Fruit fly (Drosophila melanogaster) whole organism, embryonic: ENCODE data around the gene CG1998.
A peak's percentile ranks its signal among the peaks of the same experiment; 100 is the strongest.

Experiments
- Atf6 ChIP-seq: fragments of 200-800 bp; sonication (Bioruptor generic); IDR thresholded peaks from 2 replicates; pipeline ENCODE4 v1.3.6; 2022; ENCODE audit warnings: missing biosample characterization, missing genetic modification characterization
- Awh ChIP-seq: fragments of 200-800 bp; sonication (Bioruptor generic); IDR thresholded peaks from 2 replicates; pipeline ENCODE4, ENCODE4 v1.3.6; 2022; ENCODE audit warnings: missing biosample characterization, missing genetic modification characterization
- CG10209 ChIP-seq: fragments of 200-800 bp; sonication (Bioruptor generic); optimal IDR thresholded peaks from 3 replicates; lab custom pipeline; 2017; ENCODE audit warnings: missing biosample characterization, mild to moderate bottlenecking, missing genetic modification characterization, missing genetic modification reagents
- CG10366 ChIP-seq: fragments of 200-800 bp; sonication (Bioruptor generic); IDR thresholded peaks from 2 replicates; pipeline ENCODE4 v1.3.6; 2022; ENCODE audit warnings: missing biosample characterization, missing genetic modification characterization
- CG10543 ChIP-seq: fragments of 200-800 bp; sonication (Bioruptor generic); optimal IDR thresholded peaks from 3 replicates; lab custom pipeline; 2017; ENCODE audit warnings: missing biosample characterization, mild to moderate bottlenecking, missing genetic modification characterization, moderate library complexity
- CG11085 ChIP-seq: fragments of 200-800 bp; sonication (Bioruptor generic); IDR thresholded peaks from 2 replicates; pipeline ENCODE4 v1.3.6; 2022; ENCODE audit warnings: missing biosample characterization, missing genetic modification characterization
- CG11398 ChIP-seq: fragments of 200-800 bp; sonication (Bioruptor generic); optimal IDR thresholded peaks from 2 replicates; lab custom pipeline; 2016; ENCODE audit warnings: missing biosample characterization, missing genetic modification characterization
- CG11456 ChIP-seq: fragments of 200-800 bp; sonication (Bioruptor generic); IDR thresholded peaks from 3 replicates; pipeline ENCODE4 v1.3.6; 2022; ENCODE audit warnings: missing biosample characterization, missing genetic modification characterization
- CG11560 ChIP-seq: fragments of 200-800 bp; sonication (Bioruptor generic); IDR thresholded peaks from 3 replicates; pipeline ENCODE4 v1.3.6; 2022; ENCODE audit warnings: missing biosample characterization, missing genetic modification characterization
- CG11696 ChIP-seq: fragments of 200-800 bp; sonication (Bioruptor generic); IDR thresholded peaks from 2 replicates; pipeline ENCODE4 v1.3.6; 2022; ENCODE audit warnings: missing biosample characterization, missing genetic modification characterization
- CG14710 ChIP-seq: fragments of 200-800 bp; sonication (Bioruptor generic); optimal IDR thresholded peaks from 3 replicates; lab custom pipeline; 2019; ENCODE audit warnings: missing biosample characterization, mild to moderate bottlenecking, missing genetic modification characterization, moderate library complexity
- CG15514 ChIP-seq: fragments of 200-800 bp; sonication (Bioruptor generic); optimal IDR thresholded peaks from 3 replicates; lab custom pipeline; 2017; ENCODE audit warnings: missing biosample characterization, missing genetic modification characterization, mild to moderate bottlenecking, moderate library complexity, missing genetic modification reagents
- CG17568 ChIP-seq: fragments of 200-800 bp; sonication (Bioruptor generic); optimal IDR thresholded peaks from 2 replicates; lab custom pipeline; 2018; ENCODE audit warnings: missing biosample characterization, mild to moderate bottlenecking, missing genetic modification characterization, moderate library complexity
- CG1832 ChIP-seq: fragments of 200-800 bp; sonication (Bioruptor generic); optimal IDR thresholded peaks from 2 replicates; lab custom pipeline; 2017; ENCODE audit warnings: missing biosample characterization, mild to moderate bottlenecking, missing genetic modification characterization, inconsistent platforms
- CG30431 ChIP-seq: fragments of 200-800 bp; sonication (Bioruptor generic); optimal IDR thresholded peaks from 2 replicates; lab custom pipeline; 2017; ENCODE audit warnings: missing biosample characterization, missing genetic modification characterization
- CG34224 ChIP-seq: fragments of 200-800 bp; sonication (Bioruptor generic); IDR thresholded peaks from 3 replicates; pipeline ENCODE4 v1.3.6; 2022; ENCODE audit warnings: missing biosample characterization, missing genetic modification characterization; ENCODE audit not compliant: partially characterized antibody
- CG6254 ChIP-seq: fragments of 200-800 bp; sonication (Bioruptor generic); optimal IDR thresholded peaks from 3 replicates; lab custom pipeline; 2017; ENCODE audit warnings: mild to moderate bottlenecking, missing biosample characterization, missing genetic modification reagents, missing genetic modification characterization
- CG6689 ChIP-seq: fragments of 200-800 bp; sonication (Bioruptor generic); IDR thresholded peaks from 2 replicates; pipeline ENCODE4 v1.3.6; 2022; ENCODE audit warnings: missing biosample characterization, missing genetic modification characterization
- CG8765 ChIP-seq: fragments of 200-800 bp; sonication (Bioruptor generic); IDR thresholded peaks from 2 replicates; pipeline ENCODE4 v1.3.6; 2022; ENCODE audit warnings: missing biosample characterization, missing genetic modification characterization
- CG9437 ChIP-seq: fragments of 200-800 bp; sonication (Bioruptor generic); optimal IDR thresholded peaks from 2 replicates; lab custom pipeline; 2018; ENCODE audit warnings: missing biosample characterization, mild to moderate bottlenecking, missing genetic modification characterization
- CG9817 ChIP-seq: fragments of 200-800 bp; sonication (Bioruptor generic); optimal IDR thresholded peaks from 2 replicates; lab custom pipeline; 2018; ENCODE audit warnings: missing biosample characterization, mild to moderate bottlenecking, missing genetic modification characterization, moderate library complexity
- CTCF ChIP-seq: fragments of 200-800 bp; sonication (Bioruptor generic); optimal IDR thresholded peaks from 2 replicates; lab custom pipeline; 2017; ENCODE audit warnings: missing biosample characterization, mild to moderate bottlenecking, missing genetic modification characterization, moderate library complexity
- Dll ChIP-seq: fragments of 200-800 bp; sonication (Bioruptor generic); IDR thresholded peaks from 4 replicates; pipeline ENCODE4 v1.3.6; 2022; ENCODE audit warnings: missing biosample characterization, missing genetic modification characterization; ENCODE audit not compliant: partially characterized antibody
- Dp ChIP-seq: fragments of 200-800 bp; sonication (Bioruptor generic); optimal IDR thresholded peaks from 2 replicates; lab custom pipeline; 2018; ENCODE audit warnings: missing biosample characterization, mild to moderate bottlenecking, missing genetic modification characterization, moderate library complexity
- Gsc ChIP-seq: fragments of 200-800 bp; sonication (Bioruptor generic); IDR thresholded peaks from 2 replicates; pipeline ENCODE4 v1.3.6; 2022; ENCODE audit warnings: missing biosample characterization, missing genetic modification characterization
- Lhr ChIP-seq: fragments of 200-800 bp; sonication (Bioruptor generic); optimal IDR thresholded peaks from 3 replicates; lab custom pipeline; 2017; ENCODE audit warnings: mild to moderate bottlenecking, missing biosample characterization, missing genetic modification reagents, missing genetic modification characterization
- PHDP ChIP-seq: fragments of 200-800 bp; sonication (Bioruptor generic); optimal IDR thresholded peaks from 3 replicates; lab custom pipeline; 2018; ENCODE audit warnings: missing biosample characterization, mild to moderate bottlenecking, missing genetic modification characterization, moderate library complexity
- Sox102F ChIP-seq: fragments of 200-800 bp; sonication (Bioruptor generic); optimal IDR thresholded peaks from 2 replicates; lab custom pipeline; 2018; ENCODE audit warnings: missing biosample characterization, mild to moderate bottlenecking, missing genetic modification characterization, moderate library complexity
- Sry-δ ChIP-seq: fragments of 200-800 bp; sonication (Bioruptor generic); optimal IDR thresholded peaks from 2 replicates; lab custom pipeline; 2016; ENCODE audit warnings: missing biosample characterization, missing genetic modification characterization
- Stat92E ChIP-seq, 3 experiments: fragments of >200 bp in 2 of 3; fragments of 200-800 bp in 1 of 3; sonication (Bioruptor generic) in 1 of 3; optimal IDR thresholded peaks; 2 replicates each; lab custom pipeline; 2017 to 2019; ENCODE audit warnings: missing biosample characterization in 3 of 3, missing genetic modification characterization in 3 of 3, mild to moderate bottlenecking in 1 of 3, moderate library complexity in 1 of 3
- abd-A ChIP-seq: fragments of 200-800 bp; sonication (Bioruptor generic); optimal IDR thresholded peaks from 3 replicates; lab custom pipeline; 2019; ENCODE audit warnings: missing biosample characterization, mild to moderate bottlenecking, missing genetic modification characterization, moderate library complexity
- ac ChIP-seq: fragments of 200-800 bp; sonication (Bioruptor generic); optimal IDR thresholded peaks from 3 replicates; lab custom pipeline; 2017; ENCODE audit warnings: missing biosample characterization, mild to moderate bottlenecking, missing genetic modification characterization
- ap ChIP-seq: fragments of 200-800 bp; sonication (Bioruptor generic); IDR thresholded peaks from 2 replicates; pipeline ENCODE4 v1.3.6; 2022; ENCODE audit warnings: missing biosample characterization, missing genetic modification characterization
- cas ChIP-seq: fragments of 200-800 bp; sonication (Bioruptor generic); IDR thresholded peaks from 2 replicates; pipeline ENCODE4 v1.3.6; 2022; ENCODE audit warnings: missing biosample characterization, missing genetic modification characterization
- cato ChIP-seq: fragments of 200-800 bp; sonication (Bioruptor generic); optimal IDR thresholded peaks from 2 replicates; lab custom pipeline; 2016; ENCODE audit warnings: missing biosample characterization, missing genetic modification characterization, borderline replicate concordance
- dati ChIP-seq: fragments of 200-800 bp; sonication (Bioruptor generic); IDR thresholded peaks from 2 replicates; pipeline ENCODE4 v1.3.6; 2022; ENCODE audit warnings: missing biosample characterization, missing genetic modification characterization
- dimm ChIP-seq: fragments of 200-800 bp; sonication (Bioruptor generic); IDR thresholded peaks from 2 replicates; pipeline ENCODE4 v1.3.6; 2022; ENCODE audit warnings: missing biosample characterization, missing genetic modification characterization
- dmrt99B ChIP-seq: fragments of 200-800 bp; sonication (Bioruptor generic); optimal IDR thresholded peaks from 2 replicates; lab custom pipeline; 2018; ENCODE audit warnings: missing biosample characterization, mild to moderate bottlenecking, missing genetic modification characterization, moderate library complexity
- grn ChIP-seq: fragments of 200-800 bp; sonication (Bioruptor generic); optimal IDR thresholded peaks from 3 replicates; lab custom pipeline; 2017; ENCODE audit warnings: missing biosample characterization, missing genetic modification characterization
- her ChIP-seq: fragments of 200-800 bp; sonication (Bioruptor generic); optimal IDR thresholded peaks from 2 replicates; lab custom pipeline; 2016; ENCODE audit warnings: missing biosample characterization, missing genetic modification characterization
- jigr1 ChIP-seq: fragments of 200-800 bp; sonication (Bioruptor generic); IDR thresholded peaks from 3 replicates; pipeline ENCODE4 v1.3.6; 2022; ENCODE audit warnings: missing biosample characterization, missing genetic modification characterization
- jing ChIP-seq: fragments of 200-800 bp; sonication (Bioruptor generic); optimal IDR thresholded peaks from 2 replicates; lab custom pipeline; 2018; ENCODE audit warnings: missing biosample characterization, mild to moderate bottlenecking, missing genetic modification characterization
- jumu ChIP-seq: fragments of 200-800 bp; sonication (Bioruptor generic); optimal IDR thresholded peaks from 3 replicates; lab custom pipeline; 2016; ENCODE audit warnings: missing biosample characterization, missing genetic modification characterization
- lmd ChIP-seq: fragments of 200-800 bp; sonication (Bioruptor generic); IDR thresholded peaks from 2 replicates; pipeline ENCODE4 v1.3.6; 2022; ENCODE audit warnings: missing biosample characterization, missing genetic modification characterization
- pfk ChIP-seq: fragments of 200-800 bp; sonication (Bioruptor generic); optimal IDR thresholded peaks from 2 replicates; lab custom pipeline; 2018; ENCODE audit warnings: missing biosample characterization, mild to moderate bottlenecking, missing genetic modification characterization, moderate library complexity
- row ChIP-seq: fragments of 200-800 bp; sonication (Bioruptor generic); IDR thresholded peaks from 3 replicates; pipeline ENCODE4 v1.3.6; 2022; ENCODE audit warnings: missing biosample characterization, missing genetic modification characterization
- slou ChIP-seq: fragments of 200-800 bp; sonication (Bioruptor generic); optimal IDR thresholded peaks from 3 replicates; lab custom pipeline; 2016; ENCODE audit warnings: missing biosample characterization, missing genetic modification characterization
- sqz ChIP-seq: fragments of 200-800 bp; sonication (Bioruptor generic); optimal IDR thresholded peaks from 3 replicates; lab custom pipeline; 2018; ENCODE audit warnings: missing biosample characterization, mild to moderate bottlenecking, missing genetic modification characterization
- stwl ChIP-seq: fragments of 200-800 bp; sonication (Bioruptor generic); optimal IDR thresholded peaks from 3 replicates; lab custom pipeline; 2018; ENCODE audit warnings: missing biosample characterization, mild to moderate bottlenecking, missing genetic modification characterization, moderate library complexity
- tio ChIP-seq: fragments of 200-800 bp; sonication (Bioruptor generic); optimal IDR thresholded peaks from 2 replicates; lab custom pipeline; 2017; ENCODE audit warnings: missing biosample characterization, missing genetic modification characterization, inconsistent platforms
- z ChIP-seq: fragments of 200-800 bp; sonication (Bioruptor generic); IDR thresholded peaks from 3 replicates; pipeline ENCODE4 v1.3.6; 2022; ENCODE audit warnings: missing biosample characterization, missing genetic modification characterization

The CG1998 gene

dm6 chrX:13383770-13384169 lies 29.1 kb downstream of the CG1998 start (continued):
- TF ChIP-seq dimm (GFP tag; lab: Robert Waterston, UW), result no peak
- peak; percentile 28 for TF ChIP-seq tio (GFP tag; lab: Kevin White, UChicago)
- TF ChIP-seq CG30431 (GFP tag; lab: Kevin White, UChicago), result no peak
- no peak for TF ChIP-seq CTCF (GFP tag; lab: Kevin White, UChicago)
- TF ChIP-seq row, result peak; percentile 42
- 0 out of 2 replicates have a peak, but pooled peaks have one; percentile 45 for TF ChIP-seq dati (GFP tag; lab: Robert Waterston, UW)
- TF ChIP-seq Gsc (GFP tag; lab: Robert Waterston, UW), result no peak
- peak; percentile 68; the same call in 2 of the 3 replicates for TF ChIP-seq CG11456 (GFP tag; lab: Robert Waterston, UW)
- TF ChIP-seq z (GFP tag; lab: Robert Waterston, UW), result no peak
- peak; percentile 49 for TF ChIP-seq jumu (GFP tag; lab: Kevin White, UChicago)
- TF ChIP-seq ac (GFP tag; lab: Kevin White, UChicago), result no peak
- peak; percentile 33; the same call in 1 of the 2 replicates for TF ChIP-seq lmd (GFP tag; lab: Robert Waterston, UW)
- peak; percentile 2 for TF ChIP-seq PHDP (tag; lab: Kevin White, UChicago)
- TF ChIP-seq Sox102F (GFP tag; lab: Kevin White, UChicago), result no peak
- TF ChIP-seq CG11560 (tag; lab: Robert Waterston, UW), result no peak
- peak; percentile 44 for TF ChIP-seq CG10543 (GFP tag; lab: Kevin White, UChicago)
- TF ChIP-seq CG14710 (tag; lab: Kevin White, UChicago), result peak; percentile 13
- no peak for TF ChIP-seq CG8765 (GFP tag; lab: Robert Waterston, UW)
- peak; percentile 22 for TF ChIP-seq CG15514 (GFP tag; lab: Kevin White, UChicago)
- TF ChIP-seq CG1832 (GFP tag; lab: Kevin White, UChicago), result no peak
- TF ChIP-seq slou (GFP tag; lab: Kevin White, UChicago), result peak; percentile 19
- TF ChIP-seq stwl, result peak; percentile 13
- no peak for TF ChIP-seq jigr1 (GFP tag; lab: Robert Waterston, UW)
- peak; percentile 9 for TF ChIP-seq Dp
- TF ChIP-seq CG17568 (GFP tag; lab: Kevin White, UChicago), result peak; percentile 24
- no peak for TF ChIP-seq Stat92E (GFP tag; optimal IDR thresholded peaks at IDR 0.05; lab: Kevin White, UChicago)
- no peak for TF ChIP-seq Dll (GFP tag; lab: Robert Waterston, UW)
- no peak for TF ChIP-seq abd-A (tag; lab: Kevin White, UChicago)
- no peak for TF ChIP-seq jing
- TF ChIP-seq CG11085 (GFP tag; lab: Robert Waterston, UW), result no peak
- TF ChIP-seq CG10209 (GFP tag; lab: Kevin White, UChicago), result peak; percentile 27
- TF ChIP-seq cato (GFP tag; lab: Kevin White, UChicago), result no peak
- TF ChIP-seq dmrt99B (tag; lab: Kevin White, UChicago), result peak; percentile 44
- TF ChIP-seq CG34224 (GFP tag; lab: Robert Waterston, UW), result peak; percentile 23; the same call in 1 of the 3 replicates
- TF ChIP-seq cas (GFP tag; lab: Robert Waterston, UW), result 0 out of 2 replicates have a peak, but pooled peaks have one; percentile 20
- TF ChIP-seq CG11398 (GFP tag; lab: Kevin White, UChicago), result peak; percentile 17
- TF ChIP-seq ap, result 0 out of 2 replicates have a peak, but pooled peaks have one; percentile 9
- TF ChIP-seq Sry-δ (GFP tag; lab: Kevin White, UChicago), result peak; percentile 15
- no peak for TF ChIP-seq grn (GFP tag; lab: Kevin White, UChicago)
- TF ChIP-seq CG6254 (GFP tag; lab: Kevin White, UChicago), result no peak
- TF ChIP-seq CG9437, result no peak
- no peak for TF ChIP-seq Awh (GFP tag; lab: Robert Waterston, UW)
- TF ChIP-seq sqz (GFP tag; lab: Kevin White, UChicago), result no peak
- TF ChIP-seq CG10366 (GFP tag; lab: Robert Waterston, UW), result peak; percentile 56
- peak; percentile 11 for TF ChIP-seq pfk (GFP tag; lab: Kevin White, UChicago)
- no peak for TF ChIP-seq CG11696 (GFP tag; lab: Robert Waterston, UW)
- TF ChIP-seq Atf6 (GFP tag; lab: Robert Waterston, UW), result peak; percentile 62
- 0 out of 2 replicates have a peak, but pooled peaks have one; percentile 15 for TF ChIP-seq CG6689 (GFP tag; lab: Robert Waterston, UW)
- no peak for TF ChIP-seq Lhr (GFP tag; lab: Kevin White, UChicago)
- TF ChIP-seq CG9817 (tag; lab: Kevin White, UChicago), result peak; percentile 1
- peak; percentile 70 for TF ChIP-seq her (GFP tag; lab: Kevin White, UChicago)
